Fruit fly (Drosophila melanogaster): Measurements from ENCODE around the gene CG32982.

The CG32982 gene

DNA sequence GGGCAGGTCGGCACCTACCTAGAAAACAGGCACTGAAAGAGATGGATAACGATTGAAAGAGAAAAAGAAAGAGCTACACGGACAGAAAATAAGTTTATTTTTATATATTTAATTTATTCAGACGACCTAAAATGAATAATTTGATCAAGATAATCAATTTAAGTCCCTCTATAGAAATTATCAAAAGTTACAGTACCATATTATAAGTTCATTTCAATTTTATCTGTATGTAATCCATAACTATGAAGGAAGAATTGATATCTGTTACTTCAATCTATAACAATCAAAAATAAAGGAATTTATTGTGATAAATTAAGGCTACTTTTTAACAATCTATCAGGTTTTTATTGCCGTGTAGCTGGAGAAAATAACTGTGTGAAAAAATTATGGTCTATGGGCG lies 80.9 kb downstream of the CG32982 start (continued):
- TF ChIP-seq sens-2 (GFP tag; IDR thresholded peaks at IDR 0.05) (no peak), CG5180 (GFP tag; optimal IDR thresholded peaks at IDR 0.05) (peak; percentile 1), H2.0 (GFP tag; IDR thresholded peaks at IDR 0.05) (no peak), CG11695 (GFP tag; IDR thresholded peaks at IDR 0.05) (no peak), CG18011 (GFP tag; optimal IDR thresholded peaks at IDR 0.05) (no peak), Nf-YC (tag; optimal IDR thresholded peaks at IDR 0.05) (no peak), dimm (GFP tag; IDR thresholded peaks at IDR 0.05) (no peak), CG11456 (GFP tag; IDR thresholded peaks at IDR 0.05) (no peak), Jarid2 (GFP tag; optimal IDR thresholded peaks at IDR 0.05) (no peak), abd-A (tag; optimal IDR thresholded peaks at IDR 0.05) (no peak), en (GFP tag; optimal IDR thresholded peaks at IDR 0.05) (no peak), CG30431 (GFP tag; optimal IDR thresholded peaks at IDR 0.05) (no peak), Atf-2 (GFP tag; optimal IDR thresholded peaks at IDR 0.05) (no peak), crol (GFP tag; IDR thresholded peaks at IDR 0.05) (no peak), CG12104 (GFP tag; optimal IDR thresholded peaks at IDR 0.05) (no peak), CG8388 (GFP tag; optimal IDR thresholded peaks at IDR 0.05) (peak; percentile 62), CG31365 (tag; optimal IDR thresholded peaks at IDR 0.05) (no peak), Awh (GFP tag; IDR thresholded peaks at IDR 0.05) (no peak), Drgx (GFP tag; IDR thresholded peaks at IDR 0.05) (peak; percentile 77), CG2712 (tag; optimal IDR thresholded peaks at IDR 0.05) (peak; percentile 77), zen2 (GFP tag; IDR thresholded peaks at IDR 0.05; ENCODE audit: partially characterized antibody) (no peak), unpg (GFP tag; optimal IDR thresholded peaks at IDR 0.05) (peak; percentile 47), eve (GFP tag; optimal IDR thresholded peaks at IDR 0.05) (no peak), CG12155 (GFP tag; optimal IDR thresholded peaks at IDR 0.05) (no peak), ems (GFP tag; optimal IDR thresholded peaks at IDR 0.05) (no peak), p53 (GFP tag; optimal IDR thresholded peaks at IDR 0.05) (no peak), gsb (GFP tag; IDR thresholded peaks at IDR 0.05) (no peak), CG4730 (GFP tag; IDR thresholded peaks at IDR 0.05) (no peak), croc (GFP tag; conservative IDR thresholded peaks at IDR 0.05) (no peak; the same call in 2 of the 3 replicates), CG3065 (GFP tag; optimal IDR thresholded peaks at IDR 0.05) (no peak), CG4820 (GFP tag; optimal IDR thresholded peaks at IDR 0.05) (no peak), CG4617 (GFP tag; optimal IDR thresholded peaks at IDR 0.05; ENCODE audit: borderline replicate concordance) (no peak), zfh2 (GFP tag; optimal IDR thresholded peaks at IDR 0.05) (no peak), bsh (GFP tag; optimal IDR thresholded peaks at IDR 0.05) (peak; percentile 47 to 73), Ptx1 (GFP tag; IDR thresholded peaks at IDR 0.05) (no peak), YL-1 (GFP tag; optimal IDR thresholded peaks at IDR 0.05) (no peak), Fer2 (tag; optimal IDR thresholded peaks at IDR 0.05) (no peak), pan (optimal IDR thresholded peaks at IDR 0.05) (no peak), pan (GFP tag; optimal IDR thresholded peaks at IDR 0.05 in 1 of 2, IDR thresholded peaks at IDR 0.05 in 1 of 2) (no peak), Bteb2 (GFP tag; optimal IDR thresholded peaks at IDR 0.05) (no peak), Oaz (GFP tag; IDR thresholded peaks at IDR 0.05) (no peak), chn (GFP tag; optimal IDR thresholded peaks at IDR 0.05) (no peak), CG7556 (GFP tag; optimal IDR thresholded peaks at IDR 0.05) (peak; percentile 43), CG12391 (tag; optimal IDR thresholded peaks at IDR 0.05) (peak; percentile 53), CG13287 (GFP tag; IDR thresholded peaks at IDR 0.05; ENCODE audit: partially characterized antibody) (no peak), jing (GFP tag; optimal IDR thresholded peaks at IDR 0.05) (no peak), CG9609 (GFP tag; optimal IDR thresholded peaks at IDR 0.05) (no peak), prd (optimal IDR thresholded peaks at IDR 0.05) (no peak), prd (GFP tag; IDR thresholded peaks at IDR 0.05) (0 out of 3 replicates have a peak, but pooled peaks have one; percentile 40), esg (GFP tag; conservative IDR thresholded peaks at IDR 0.05) (0 out of 2 replicates have a peak, but pooled peaks have one; percentile 5), scrt (GFP tag; optimal IDR thresholded peaks at IDR 0.05) (no peak), Ssrp (tag; optimal IDR thresholded peaks at IDR 0.05) (peak; percentile 74)

Measured in whole organism, embryonic.